Fruit fly (Drosophila melanogaster) whole organism, wandering third instar larva: ENCODE measurements around the gene nkt.

Source experiments
- Abd-B ChIP-seq: fragments of >200 bp; optimal IDR thresholded peaks from 2 replicates; lab custom pipeline; 2017; ENCODE audit warnings: missing biosample characterization, missing genetic modification characterization
- HLH106 ChIP-seq: fragments of 200-800 bp; optimal IDR thresholded peaks from 3 replicates; lab custom pipeline; 2019; ENCODE audit warnings: missing biosample characterization, mild to moderate bottlenecking, missing genetic modification characterization, moderate library complexity
- Hnf4 ChIP-seq: fragments of 200-800 bp; sonication (Bioruptor generic); optimal IDR thresholded peaks from 2 replicates; lab custom pipeline; 2016; ENCODE audit warnings: missing biosample characterization, mild to moderate bottlenecking, missing genetic modification characterization
- Hr78 ChIP-seq: fragments of >200 bp; optimal IDR thresholded peaks from 2 replicates; lab custom pipeline; 2017; ENCODE audit warnings: missing biosample characterization, missing genetic modification characterization
- Mio ChIP-seq: sonication (Bioruptor generic); optimal IDR thresholded peaks from 2 replicates; lab custom pipeline; 2016; ENCODE audit warnings: missing biosample characterization, missing genetic modification characterization
- N ChIP-seq: fragments of >200 bp; optimal IDR thresholded peaks from 2 replicates; lab custom pipeline; 2018; ENCODE audit warnings: missing biosample characterization, missing external identifiers, missing genetic modification characterization
- ey ChIP-seq: fragments of 200-800 bp; sonication (Bioruptor generic); optimal IDR thresholded peaks from 2 replicates; lab custom pipeline; 2016; ENCODE audit warnings: missing biosample characterization, missing genetic modification characterization
- foxo ChIP-seq, 2 experiments: fragments of 200-800 bp; sonication (Bioruptor generic); optimal IDR thresholded peaks; 2 replicates in 1 of 2; 3 replicates in 1 of 2; lab custom pipeline; 2016 to 2017; ENCODE audit warnings: missing biosample characterization in 2 of 2, missing genetic modification characterization in 2 of 2
- fru ChIP-seq: fragments of 200-800 bp; sonication (Bioruptor generic); optimal IDR thresholded peaks from 3 replicates; lab custom pipeline; 2016; ENCODE audit warnings: missing biosample characterization, mild to moderate bottlenecking, missing genetic modification characterization
- h ChIP-seq: fragments of 200-800 bp; sonication (Bioruptor generic); optimal IDR thresholded peaks from 3 replicates; lab custom pipeline; 2016; ENCODE audit warnings: missing biosample characterization, mild to moderate bottlenecking, missing genetic modification characterization
- lola ChIP-seq: fragments of >200 bp; optimal IDR thresholded peaks from 2 replicates; lab custom pipeline; 2017; ENCODE audit warnings: missing biosample characterization, missing genetic modification characterization
- pan ChIP-seq: fragments of >200 bp; optimal IDR thresholded peaks from 2 replicates; lab custom pipeline; 2017
- sv ChIP-seq: fragments of 200-800 bp; sonication (Bioruptor generic); optimal IDR thresholded peaks from 3 replicates; lab custom pipeline; 2016; ENCODE audit warnings: missing biosample characterization, missing genetic modification characterization

- TF ChIP-seq pan (lab: Kevin White, UChicago) (no peak), HLH106 (tag; lab: Kevin White, UChicago) (peak; percentile 45), sv (GFP tag; lab: Kevin White, UChicago) (no peak), Hnf4 (GFP tag; lab: Kevin White, UChicago) (no peak), fru (GFP tag; lab: Kevin White, UChicago) (peak; percentile 63), lola (GFP tag; lab: Kevin White, UChicago) (no peak), Abd-B (no peak), h (peak; percentile 72), N (GFP tag; lab: Kevin White, UChicago) (no peak), Mio (GFP tag; lab: Kevin White, UChicago) (no peak), Hr78 (GFP tag; lab: Kevin White, UChicago) (no peak), ey (GFP tag; lab: Kevin White, UChicago) (peak; percentile 15), foxo (GFP tag; optimal IDR thresholded peaks at IDR 0.05; lab: Kevin White, UChicago) (peak in 1 of 2 experiments; percentile 30)
Observed at dm6 chr3L:11169299-11170181, 31.6 kb upstream of the nkt start, which contains the start of the genes wls and Adck5.
